Worm (Caenorhabditis elegans): ENCODE data around the gene zif-1.

zif-1 gene

ce11 chrIII:8960664-8961063 lies 41.9 kb upstream of the zif-1 start, which contains the start of gene ZK643.6:
Gene ZK643.6, minus strand, starts transcription at chrIII:8960764.
- TF ChIP-seq ZK546.5 (tag; optimal IDR thresholded peaks at IDR 0.05) (no peak), elt-3 (tag; optimal IDR thresholded peaks at IDR 0.05) (no peak), ceh-82 (tag; optimal IDR thresholded peaks at IDR 0.05) (no peak), sma-3 (GFP tag; optimal IDR thresholded peaks at IDR 0.05) (no peak), crh-2 (tag; optimal IDR thresholded peaks at IDR 0.05) (no peak), F13H6.1 (tag; optimal IDR thresholded peaks at IDR 0.05) (no peak), mab-5 (tag; optimal IDR thresholded peaks at IDR 0.05) (no peak), nhr-21 (tag; optimal IDR thresholded peaks at IDR 0.05) (no peak), R02D3.7 (tag; optimal IDR thresholded peaks at IDR 0.05) (no peak), nhr-12 (tag; optimal IDR thresholded peaks at IDR 0.05) (no peak), fos-1 (tag; optimal IDR thresholded peaks at IDR 0.05) (no peak), zag-1 (tag; optimal IDR thresholded peaks at IDR 0.05) (no peak), ztf-11 (tag; optimal IDR thresholded peaks at IDR 0.05) (no peak), aly-2 (tag; optimal IDR thresholded peaks at IDR 0.05) (no peak), dmd-4 (tag; optimal IDR thresholded peaks at IDR 0.05) (no peak), lin-11 (tag; optimal IDR thresholded peaks at IDR 0.05) (no peak), nhr-25 (tag; optimal IDR thresholded peaks at IDR 0.05) (no peak)

DNA sequence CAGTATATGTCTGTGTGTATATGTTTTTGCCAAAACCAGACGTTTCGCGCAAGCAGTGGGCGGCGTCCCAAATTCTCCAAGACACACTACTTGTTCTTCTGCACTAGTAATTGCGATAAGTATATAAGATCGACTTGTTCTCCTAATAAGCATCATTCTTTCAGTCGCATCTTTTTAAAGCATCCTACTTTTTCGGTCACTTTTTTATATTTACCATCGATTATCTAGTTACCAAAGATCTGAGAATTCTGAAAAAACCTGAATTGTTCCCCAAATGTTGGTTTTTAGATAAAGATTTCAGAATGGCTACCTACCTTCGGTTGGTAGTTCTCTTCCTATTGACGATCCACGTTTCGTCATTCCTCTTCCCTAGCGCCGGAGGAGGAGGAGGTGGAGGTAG lies 40.6 kb upstream of the zif-1 start, which contains the start of gene grl-25:
Gene grl-25, plus strand, starts transcription at position 301 of the 400 bp plus-strand sequence.
- TF ChIP-seq sem-4 (tag; optimal IDR thresholded peaks at IDR 0.05), result no peak

- TF ChIP-seq lsy-2 (tag; optimal IDR thresholded peaks at IDR 0.05) (no peak), elt-1 (tag; optimal IDR thresholded peaks at IDR 0.05) (no peak), nhr-77 (tag; optimal IDR thresholded peaks at IDR 0.05) (no peak), unc-39 (tag; optimal IDR thresholded peaks at IDR 0.05) (no peak), zag-1 (tag; optimal IDR thresholded peaks at IDR 0.05) (no peak), lin-11 (tag; optimal IDR thresholded peaks at IDR 0.05) (no peak), nhr-12 (tag; optimal IDR thresholded peaks at IDR 0.05) (no peak), ZK546.5 (tag; optimal IDR thresholded peaks at IDR 0.05) (no peak), mbf-1 (tag; optimal IDR thresholded peaks at IDR 0.05) (no peak)
These were observed 40.1 kb upstream of the zif-1 start for ce11 chrIII:8962475-8962874.

DNA sequence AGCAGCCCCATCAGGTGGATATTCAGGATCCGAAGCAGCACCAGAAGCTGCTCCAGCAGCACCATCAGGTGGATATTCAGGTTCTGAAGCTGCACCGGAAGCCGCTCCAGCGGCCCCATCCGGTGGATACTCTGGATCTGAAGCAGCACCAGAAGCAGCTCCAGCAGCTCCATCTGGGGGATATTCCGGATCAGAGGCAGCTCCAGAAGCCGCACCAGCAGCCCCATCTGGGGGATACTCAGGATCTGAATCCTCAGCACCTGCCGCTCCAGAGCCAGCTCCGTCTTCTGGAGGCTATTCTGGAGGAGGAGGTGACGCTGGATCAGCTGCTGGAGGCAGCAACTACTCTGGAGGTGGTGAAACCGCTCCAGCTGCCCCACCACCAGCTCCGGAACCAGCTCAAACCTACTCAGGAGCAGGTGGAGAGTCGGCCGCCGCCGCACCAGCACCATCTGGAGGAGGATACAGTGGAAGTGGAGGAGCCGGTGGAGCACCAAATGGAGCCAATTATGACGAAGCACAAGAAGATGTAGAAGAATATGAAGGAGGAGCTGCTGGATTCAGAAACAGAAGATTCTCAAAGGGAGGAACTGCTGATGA lies 37.8 kb upstream of the zif-1 start:
- no peak for TF ChIP-seq unc-39 (tag; optimal IDR thresholded peaks at IDR 0.05)
- TF ChIP-seq nhr-10 (tag; optimal IDR thresholded peaks at IDR 0.05), result no peak
- no peak for TF ChIP-seq nhr-6 (tag; optimal IDR thresholded peaks at IDR 0.05)
- TF ChIP-seq crh-2 (tag; optimal IDR thresholded peaks at IDR 0.05), result no peak
- TF ChIP-seq C34F6.9 (tag; optimal IDR thresholded peaks at IDR 0.05), result no peak
- TF ChIP-seq R02D3.7 (tag; optimal IDR thresholded peaks at IDR 0.05), result no peak
- no peak for TF ChIP-seq mdl-1 (tag; optimal IDR thresholded peaks at IDR 0.05)
- TF ChIP-seq aly-2 (tag; optimal IDR thresholded peaks at IDR 0.05), result no peak
- TF ChIP-seq ztf-4 (tag; optimal IDR thresholded peaks at IDR 0.05), result no peak
- TF ChIP-seq elt-3 (tag; optimal IDR thresholded peaks at IDR 0.05), result no peak
- TF ChIP-seq dmd-4 (tag; optimal IDR thresholded peaks at IDR 0.05), result no peak
- no peak for TF ChIP-seq nhr-12 (tag; optimal IDR thresholded peaks at IDR 0.05)
- no peak for TF ChIP-seq lin-39 (tag; optimal IDR thresholded peaks at IDR 0.05)

ce11 chrIII:8967639-8968038 lies 34.9 kb upstream of the zif-1 start, which contains the start of the genes bud-13 and rpap-2:
Gene bud-13, minus strand, starts transcription at chrIII:8967727.
Gene rpap-2, plus strand, starts transcription at chrIII:8967967.
- peak; percentile 14 for TF ChIP-seq unc-55 (GFP tag; optimal IDR thresholded peaks at IDR 0.05)
- no peak for TF ChIP-seq lsy-2 (tag; optimal IDR thresholded peaks at IDR 0.05)
- TF ChIP-seq blmp-1 (tag; optimal IDR thresholded peaks at IDR 0.05; ENCODE audit: insufficient read depth), result no peak
- TF ChIP-seq lin-11 (tag; optimal IDR thresholded peaks at IDR 0.05), result no peak
- TF ChIP-seq mdl-1 (tag; optimal IDR thresholded peaks at IDR 0.05), result no peak
- TF ChIP-seq gmeb-1 (tag; optimal IDR thresholded peaks at IDR 0.05), result no peak

Data from whole organism, L2 larva.